Worm (Caenorhabditis elegans) whole organism, young adult: ENCODE results near the gene srd-16.

ENCODE experiments used
- C17E4.6 ChIP-seq: fragments of 200-800 bp; sonication (Bioruptor generic); IDR thresholded peaks from 2 replicates; pipeline ENCODE4 v1.3.6; 2022; ENCODE audit warnings: missing genetic modification reagents, missing genetic modification characterization, missing compliant biosample characterization
- D2030.7 ChIP-seq: fragments of 200-800 bp; sonication (Bioruptor generic); IDR thresholded peaks from 2 replicates; pipeline ENCODE4 v1.3.6; 2022; ENCODE audit warnings: missing genetic modification reagents, missing genetic modification characterization, missing compliant biosample characterization
- F23B12.7 ChIP-seq: sonication (generic microtip); optimal IDR thresholded peaks from 2 replicates; lab custom pipeline; 2017; ENCODE audit warnings: missing genetic modification characterization, mild to moderate bottlenecking, missing compliant biosample characterization, antibody characterized with exemption, moderate library complexity; ENCODE audit not compliant: insufficient read depth
- ama-1 ChIP-seq, 3 experiments: fragments of 150-350 bp in 1 of 3; sonication (generic microtip) in 2 of 3; optimal IDR thresholded peaks; 2 replicates each; lab custom pipeline; 2014 to 2018; ENCODE audit warnings: missing biosample characterization in 2 of 3, missing genetic modification characterization in 2 of 3, missing genetic modification reagents in 2 of 3
- ceh-100 ChIP-seq: fragments of 200-800 bp; sonication (Bioruptor generic); IDR thresholded peaks from 2 replicates; pipeline ENCODE4 v1.3.6; 2022; ENCODE audit warnings: missing genetic modification reagents, missing genetic modification characterization, missing compliant biosample characterization
- egl-18 ChIP-seq: fragments of 200-800 bp; sonication (Bioruptor generic); IDR thresholded peaks from 2 replicates; pipeline ENCODE4 v1.3.6; 2022; ENCODE audit warnings: missing genetic modification reagents, missing genetic modification characterization, missing compliant biosample characterization
- hlh-26 ChIP-seq: fragments of 200-800 bp; sonication (Bioruptor generic); conservative IDR thresholded peaks from 2 replicates; pipeline ENCODE4 v1.3.6; 2022; ENCODE audit warnings: missing genetic modification reagents, missing genetic modification characterization, missing compliant biosample characterization
- nfyb-1 ChIP-seq: fragments of 200-800 bp; sonication (Bioruptor generic); IDR thresholded peaks from 2 replicates; pipeline ENCODE4 v1.3.6; 2022; ENCODE audit warnings: missing genetic modification reagents, missing genetic modification characterization, missing compliant biosample characterization
- rec-8 ChIP-seq, 2 experiments: sonication (generic microtip); optimal IDR thresholded peaks; 2 replicates each; lab custom pipeline; 2016; ENCODE audit warnings: mild to moderate bottlenecking in 2 of 2, missing genetic modification characterization in 2 of 2, missing genetic modification reagents in 2 of 2, missing genotype in 2 of 2, missing biosample characterization in 1 of 2, missing compliant biosample characterization in 1 of 2, moderate library complexity in 1 of 2
- snpc-3.4 ChIP-seq: sonication (generic microtip); optimal IDR thresholded peaks from 2 replicates; lab custom pipeline; 2017; ENCODE audit warnings: missing genetic modification characterization, mild to moderate bottlenecking, missing compliant biosample characterization, antibody characterized with exemption, moderate library complexity, missing genotype, missing genetic modification reagents
- snpc-4 ChIP-seq, 5 experiments: fragments of 150-350 bp in 1 of 5; sonication (generic microtip) in 4 of 5; optimal IDR thresholded peaks; 2 replicates each; lab custom pipeline; 2014 to 2018; ENCODE audit warnings: missing genetic modification characterization in 5 of 5, missing biosample characterization in 3 of 5, antibody characterized with exemption in 2 of 5, mild to moderate bottlenecking in 2 of 5, missing compliant biosample characterization in 2 of 5, missing genotype in 2 of 5, moderate library complexity in 2 of 5, missing genetic modification reagents in 1 of 5

DNA sequence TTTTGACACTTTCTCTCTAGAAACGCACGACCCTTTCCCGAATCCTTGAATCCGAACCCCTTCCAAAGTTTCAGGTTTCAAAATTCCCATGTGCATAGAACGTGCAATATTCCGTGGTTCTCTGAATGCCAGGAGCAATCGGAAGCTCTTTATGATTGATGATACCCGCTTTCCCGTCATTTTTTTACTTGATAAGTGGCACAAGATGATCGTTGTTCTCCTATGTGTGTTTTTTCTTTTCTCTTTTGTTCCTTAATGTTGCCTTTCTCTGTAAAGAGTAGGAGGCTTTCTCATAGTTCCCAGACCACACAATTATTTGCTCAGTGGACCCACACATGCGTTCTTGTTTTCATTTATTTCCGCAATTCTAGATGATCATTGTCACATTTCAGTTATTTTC is 11.0 kb downstream of the srd-16 start:
- TF ChIP-seq C17E4.6 (GFP tag; lab: Robert Waterston, UW) (no peak), egl-18 (GFP tag; lab: Robert Waterston, UW) (no peak), D2030.7 (GFP tag; lab: Robert Waterston, UW) (no peak), ama-1 (optimal IDR thresholded peaks at IDR 0.05; lab: Kevin White, UChicago) (no peak), ama-1 (GFP tag; optimal IDR thresholded peaks at IDR 0.05; lab: Kevin White, UChicago) (no peak), snpc-3.4 (no peak), rec-8 (tag; optimal IDR thresholded peaks at IDR 0.05; lab: Kevin White, UChicago) (no peak), F23B12.7 (no peak), hlh-26 (GFP tag; lab: Robert Waterston, UW) (no peak), ceh-100 (GFP tag; lab: Robert Waterston, UW) (no peak), nfyb-1 (GFP tag; lab: Robert Waterston, UW) (no peak), snpc-4 (GFP tag; optimal IDR thresholded peaks at IDR 0.05; lab: Kevin White, UChicago) (no peak), snpc-4 (tag; optimal IDR thresholded peaks at IDR 0.05; lab: Kevin White, UChicago) (no peak)
